Worm (Caenorhabditis elegans): ENCODE data around the gene F15H10.9.

- TF ChIP-seq egl-27 (tag; optimal IDR thresholded peaks at IDR 0.05): no peak
- no peak for TF ChIP-seq sea-2 (GFP tag; optimal IDR thresholded peaks at IDR 0.05)
- no peak for TF ChIP-seq ama-1 (optimal IDR thresholded peaks at IDR 0.05)
- no peak for TF ChIP-seq jun-1 (tag; optimal IDR thresholded peaks at IDR 0.05)
- TF ChIP-seq ceh-16 (tag; optimal IDR thresholded peaks at IDR 0.05): no peak
- TF ChIP-seq ztf-11 (tag; optimal IDR thresholded peaks at IDR 0.05): no peak
- no peak for TF ChIP-seq fos-1 (tag; optimal IDR thresholded peaks at IDR 0.05)
- no peak for TF ChIP-seq egl-5 (tag; optimal IDR thresholded peaks at IDR 0.05)
- no peak for TF ChIP-seq elt-2 (tag; optimal IDR thresholded peaks at IDR 0.05)
- TF ChIP-seq nhr-77 (tag; optimal IDR thresholded peaks at IDR 0.05): no peak
- no peak for TF ChIP-seq nhr-11 (tag; optimal IDR thresholded peaks at IDR 0.05)
- no peak for TF ChIP-seq snpc-4 (tag; optimal IDR thresholded peaks at IDR 0.05)
- TF ChIP-seq nhr-12 (tag; optimal IDR thresholded peaks at IDR 0.05): no peak
- no peak for TF ChIP-seq nhr-28 (tag; optimal IDR thresholded peaks at IDR 0.05)
Measured at ce11 chrV:10418961-10419360, 4.5 kb upstream of the F15H10.9 start, which contains the start of gene F15H10.5.
